Fruit fly (Drosophila melanogaster): Measurements from ENCODE around the gene CG13995.

CG13995 gene

dm6 chr2L:6074314-6074713, 20.2 kb downstream of the CG13995 start:
- TF ChIP-seq CTCF (optimal IDR thresholded peaks at IDR 0.05) (no peak), CG8478 (optimal IDR thresholded peaks at IDR 0.05) (no peak)

DNA sequence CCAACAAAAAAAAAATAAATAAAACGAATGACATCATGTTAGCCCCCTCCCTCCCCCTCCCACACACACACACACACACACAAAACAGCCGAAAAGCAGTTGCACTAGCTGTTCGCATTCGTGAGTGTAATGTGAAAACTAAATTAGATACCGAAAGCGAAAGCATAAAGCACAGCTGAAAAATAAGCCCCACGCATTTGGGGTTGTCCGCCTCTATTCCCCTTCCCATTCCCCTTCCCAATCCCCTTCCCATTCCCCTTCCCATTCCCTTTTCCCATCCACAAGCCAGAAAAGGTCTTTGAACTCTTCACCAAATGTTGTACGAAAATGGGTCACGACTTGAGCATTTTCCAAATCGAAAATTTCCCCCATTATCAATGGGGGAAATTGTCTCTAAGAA, 21.2 kb downstream of the CG13995 start:
- TF ChIP-seq CTCF (optimal IDR thresholded peaks at IDR 0.05) (no peak), CG8478 (optimal IDR thresholded peaks at IDR 0.05) (no peak)

dm6 chr2L:6076143-6076542, 22.0 kb downstream of the CG13995 start:
- no peak for TF ChIP-seq CTCF (optimal IDR thresholded peaks at IDR 0.05)
- no peak for TF ChIP-seq CG8478 (optimal IDR thresholded peaks at IDR 0.05)

- TF ChIP-seq CTCF (optimal IDR thresholded peaks at IDR 0.05) (no peak), CG8478 (optimal IDR thresholded peaks at IDR 0.05) (no peak)
Observed at dm6 chr2L:6076829-6077364, 22.8 kb downstream of the CG13995 start.

DNA sequence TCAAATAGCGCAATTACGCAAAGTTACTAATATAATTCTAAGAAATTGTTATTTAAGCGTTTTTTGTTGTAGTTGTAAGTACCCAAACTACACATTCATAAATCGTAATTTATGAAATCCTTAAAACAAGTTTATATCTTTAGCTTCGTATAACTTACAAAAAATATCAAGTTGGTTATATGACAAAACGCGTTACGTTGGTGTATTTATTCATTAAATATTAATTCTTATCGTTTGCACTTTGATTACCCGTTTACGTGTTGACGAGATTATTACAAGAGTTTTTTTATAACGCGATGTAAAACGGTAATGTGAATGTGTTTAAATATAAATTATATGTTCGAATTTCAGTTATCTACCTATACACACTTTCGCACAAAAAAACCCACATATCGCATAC, 23.5 kb downstream of the CG13995 start:
- TF ChIP-seq CTCF (optimal IDR thresholded peaks at IDR 0.05) (no peak), CG8478 (optimal IDR thresholded peaks at IDR 0.05) (no peak)

- no peak for TF ChIP-seq CG8478 (optimal IDR thresholded peaks at IDR 0.05)
- no peak for TF ChIP-seq CTCF (optimal IDR thresholded peaks at IDR 0.05)
Observed at dm6 chr2L:6078757-6079351, 24.8 kb downstream of the CG13995 start.

DNA sequence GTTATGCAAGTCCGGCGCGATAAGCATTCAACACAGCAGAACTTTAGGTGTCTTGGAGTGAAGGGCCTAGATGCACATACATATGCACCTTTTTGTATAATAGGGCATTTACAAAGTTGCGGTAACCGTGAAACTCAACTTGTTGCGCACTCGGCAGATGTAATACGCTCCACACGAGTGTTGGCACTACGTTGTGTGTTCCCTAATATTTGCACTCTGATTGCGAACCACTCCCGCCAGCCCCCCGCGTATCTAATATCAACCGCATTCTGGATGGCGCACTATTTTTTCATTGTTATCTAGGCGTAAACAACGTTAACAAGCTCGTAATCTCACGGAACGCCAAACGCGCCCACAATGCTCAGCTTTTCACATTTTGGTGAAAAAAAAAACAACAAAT, 26.2 kb downstream of the CG13995 start:
- TF ChIP-seq CG8478 (optimal IDR thresholded peaks at IDR 0.05) (no peak), CTCF (optimal IDR thresholded peaks at IDR 0.05) (no peak)

- TF ChIP-seq CG8478 (optimal IDR thresholded peaks at IDR 0.05) (no peak), CTCF (optimal IDR thresholded peaks at IDR 0.05) (no peak)
Observed at dm6 chr2L:6081134-6081832, 27.2 kb downstream of the CG13995 start.

DNA sequence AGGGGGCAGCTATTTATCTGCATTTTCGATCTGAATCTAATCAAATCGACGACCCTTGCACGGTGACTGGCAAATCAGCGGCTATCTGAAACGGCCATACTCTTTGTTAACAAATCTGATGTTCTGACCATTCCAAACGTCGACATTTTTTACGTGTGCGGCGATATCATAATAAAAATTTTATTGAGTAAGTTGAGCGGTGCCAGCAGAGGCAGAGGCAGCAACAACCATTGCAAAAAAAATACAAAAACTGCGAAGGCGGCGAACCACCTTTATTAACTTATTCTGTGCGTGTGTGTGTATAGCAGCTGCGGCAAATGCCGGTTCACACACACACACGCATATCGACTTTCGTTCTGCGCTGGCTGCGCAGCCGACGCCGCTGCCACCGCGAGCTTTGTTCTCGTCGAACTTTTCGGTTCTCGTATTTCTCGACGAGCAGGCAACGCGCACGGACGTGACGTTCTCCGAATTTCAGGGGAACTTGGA, 28.1 kb downstream of the CG13995 start, which contains the start of gene Kr-h1:
Gene Kr-h1 (plus strand): TSS at position 447 of the 489 bp plus-strand sequence.
- no peak for TF ChIP-seq CG8478 (optimal IDR thresholded peaks at IDR 0.05)

DNA sequence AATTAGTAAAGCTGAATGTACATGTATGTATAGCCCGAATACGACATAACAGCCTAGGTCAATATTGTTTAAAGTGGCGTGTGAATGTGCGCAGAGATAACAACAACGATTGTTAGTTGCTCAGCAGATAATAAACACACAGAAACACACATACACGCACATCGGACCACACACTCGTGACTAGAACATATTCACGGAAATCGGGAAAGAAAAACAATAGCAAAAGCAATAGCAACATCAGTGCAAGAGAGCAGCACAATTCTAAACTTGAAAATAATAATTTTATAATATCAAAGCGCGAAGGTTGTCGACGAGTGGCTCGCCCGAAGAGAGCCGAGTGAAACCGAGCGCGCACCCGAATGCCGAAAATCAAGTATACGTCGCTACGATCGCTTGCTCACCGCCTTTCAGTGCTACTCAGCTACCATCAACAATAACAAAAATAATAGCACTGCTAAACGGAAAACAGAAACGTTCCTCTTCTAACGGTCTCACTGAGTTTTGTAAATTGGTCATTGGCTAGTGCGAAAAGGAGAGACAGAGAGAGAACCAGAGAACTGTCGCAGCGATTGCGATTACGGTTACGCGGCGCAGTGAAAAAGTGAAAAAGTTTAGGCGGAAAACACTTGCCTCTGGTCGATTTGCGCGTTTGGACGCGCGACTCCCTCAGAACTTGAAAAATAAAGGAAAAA, 29.0 kb downstream of the CG13995 start:
- TF ChIP-seq CG8478 (optimal IDR thresholded peaks at IDR 0.05) (no peak), CTCF (optimal IDR thresholded peaks at IDR 0.05) (no peak)

DNA sequence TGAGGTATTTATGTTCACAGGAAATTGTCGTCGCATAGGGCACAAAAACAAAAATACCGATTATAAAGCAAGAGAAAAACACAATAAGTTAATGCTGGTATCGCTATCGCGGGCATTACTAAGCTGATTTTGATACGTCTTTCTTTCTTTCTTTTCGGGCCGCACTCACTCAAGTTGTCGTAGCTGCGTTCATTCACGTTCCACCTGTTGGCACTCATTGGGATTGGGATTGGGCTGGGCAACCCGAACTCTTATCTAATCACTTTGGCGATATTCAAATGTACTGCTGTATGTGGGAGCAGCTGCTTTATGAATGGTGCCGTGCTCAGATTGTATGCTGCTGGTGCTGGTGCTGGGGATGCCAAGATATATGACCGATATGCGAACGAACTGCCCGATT, 30.6 kb downstream of the CG13995 start:
- TF ChIP-seq CTCF (optimal IDR thresholded peaks at IDR 0.05) (no peak), CG8478 (optimal IDR thresholded peaks at IDR 0.05) (no peak)

- TF ChIP-seq CG8478 (optimal IDR thresholded peaks at IDR 0.05), result no peak
- no peak for TF ChIP-seq CTCF (optimal IDR thresholded peaks at IDR 0.05)
Observed at dm6 chr2L:6085733-6086317, 31.7 kb downstream of the CG13995 start.

- TF ChIP-seq CTCF (optimal IDR thresholded peaks at IDR 0.05), result no peak
- no peak for TF ChIP-seq CG8478 (optimal IDR thresholded peaks at IDR 0.05)
Observed at dm6 chr2L:6086771-6087170, 32.7 kb downstream of the CG13995 start.

dm6 chr2L:6087685-6088084, 33.6 kb downstream of the CG13995 start:
- no peak for TF ChIP-seq CTCF (optimal IDR thresholded peaks at IDR 0.05)
- TF ChIP-seq CG8478 (optimal IDR thresholded peaks at IDR 0.05), result no peak
